Worm (Caenorhabditis elegans) whole organism, early embryonic: ENCODE data around the gene cyn-17.

Source experiments
- ama-1 ChIP-seq: fragments of 150-350 bp; optimal IDR thresholded peaks from 2 replicates; lab custom pipeline; 2014
- ceh-13 ChIP-seq: fragments of 200-800 bp; sonication (Bioruptor generic); optimal IDR thresholded peaks from 2 replicates; lab custom pipeline; 2018; ENCODE audit warnings: mild to moderate bottlenecking, missing genetic modification characterization, missing compliant biosample characterization
- hmg-4 ChIP-seq: fragments of 200-800 bp; sonication (Bioruptor generic); optimal IDR thresholded peaks from 2 replicates; lab custom pipeline; 2018; ENCODE audit warnings: mild to moderate bottlenecking, missing genetic modification characterization, missing compliant biosample characterization
- pes-1 ChIP-seq: fragments of 200-800 bp; sonication (Bioruptor generic); IDR thresholded peaks from 2 replicates; pipeline ENCODE4 v1.3.6; 2022; ENCODE audit warnings: missing genetic modification reagents, missing genetic modification characterization, missing compliant biosample characterization
- sea-1 ChIP-seq: fragments of 200-800 bp; sonication (Bioruptor generic); conservative IDR thresholded peaks from 2 replicates; pipeline ENCODE4 v1.3.6; 2022; ENCODE audit warnings: missing genetic modification characterization, missing compliant biosample characterization

ce11 chrV:5825478-5825877 lies 26.0 kb downstream of the cyn-17 start:
- TF ChIP-seq sea-1 (no peak), pes-1 (GFP tag; lab: Robert Waterston, UW) (no peak), ama-1 (no peak), hmg-4 (no peak), ceh-13 (GFP tag; lab: Kevin White, UChicago) (no peak)
